Worm (Caenorhabditis elegans) whole organism, midembryonic: ENCODE data around the gene mtm-5.

Experiments
- cog-1 ChIP-seq: sonication (generic microtip); optimal IDR thresholded peaks from 2 replicates; lab custom pipeline; 2016; ENCODE audit warnings: missing genetic modification characterization, missing compliant biosample characterization
- flt-1 ChIP-seq: fragments of 200-800 bp; sonication (Bioruptor generic); IDR thresholded peaks from 2 replicates; pipeline ENCODE4 v1.3.6; 2022; ENCODE audit warnings: missing genetic modification characterization, missing compliant biosample characterization
- klf-2 ChIP-seq: fragments of 200-800 bp; sonication (Bioruptor generic); conservative IDR thresholded peaks from 2 replicates; pipeline ENCODE4 v1.3.6; 2022; ENCODE audit warnings: missing genetic modification reagents, missing genetic modification characterization, missing compliant biosample characterization
- med-1 ChIP-seq: sonication (generic microtip); optimal IDR thresholded peaks from 2 replicates; lab custom pipeline; 2017; ENCODE audit warnings: missing genetic modification characterization, mild to moderate bottlenecking, missing compliant biosample characterization, antibody characterized with exemption, missing genetic modification reagents; ENCODE audit not compliant: insufficient read depth
- ref-1 ChIP-seq: fragments of 200-800 bp; sonication (Bioruptor generic); conservative IDR thresholded peaks from 2 replicates; pipeline ENCODE4 v1.3.6; 2022; ENCODE audit warnings: missing genetic modification reagents, missing genetic modification characterization, missing compliant biosample characterization
- tab-1 ChIP-seq: fragments of 200-800 bp; sonication (Bioruptor generic); IDR thresholded peaks from 2 replicates; pipeline ENCODE4 v1.3.6; 2022; ENCODE audit warnings: missing genetic modification characterization, missing compliant biosample characterization
- ztf-23 ChIP-seq: fragments of 200-800 bp; sonication (Bioruptor generic); IDR thresholded peaks from 2 replicates; pipeline ENCODE4 v1.3.6; 2022; ENCODE audit warnings: missing genetic modification reagents, missing genetic modification characterization, missing compliant biosample characterization
- ztf-29 ChIP-seq: fragments of 200-800 bp; sonication (Bioruptor generic); IDR thresholded peaks from 2 replicates; pipeline ENCODE4 v1.3.6; 2022; ENCODE audit warnings: missing genetic modification reagents, missing genetic modification characterization, missing compliant biosample characterization

ce11 chrX:5207819-5208218 is 35.4 kb downstream of the mtm-5 start:
- TF ChIP-seq med-1 (no peak), ztf-29 (GFP tag; lab: Robert Waterston, UW) (no peak), ztf-23 (GFP tag; lab: Robert Waterston, UW) (no peak), flt-1 (GFP tag; lab: Robert Waterston, UW) (0 out of 2 replicates have a peak, but pooled peaks have one; percentile 30), klf-2 (no peak), ref-1 (GFP tag; lab: Robert Waterston, UW) (no peak), cog-1 (tag; lab: Kevin White, UChicago) (no peak), tab-1 (GFP tag; lab: Robert Waterston, UW) (no peak)
